Worm (Caenorhabditis elegans) whole organism, L1 larva: Measurements from ENCODE around the gene irld-24.
A peak's percentile ranks its signal among the peaks of the same experiment; 100 is the strongest.

ENCODE experiments used
- C16A3.4 ChIP-seq: fragments of 150-350 bp; optimal IDR thresholded peaks from 2 replicates; lab custom pipeline; 2014; ENCODE audit warnings: missing biosample characterization, missing genetic modification characterization
- C34B4.2 ChIP-seq: sonication (generic microtip); optimal IDR thresholded peaks from 2 replicates; lab custom pipeline; 2017; ENCODE audit warnings: mild to moderate bottlenecking, missing genetic modification characterization, missing compliant biosample characterization
- F16B12.6 ChIP-seq: fragments of 150-350 bp; optimal IDR thresholded peaks from 2 replicates; lab custom pipeline; 2014; ENCODE audit warnings: missing biosample characterization, missing genetic modification characterization
- blmp-1 ChIP-seq: fragments of 150-350 bp; optimal IDR thresholded peaks from 2 replicates; lab custom pipeline; 2014; ENCODE audit warnings: missing biosample characterization, missing genetic modification characterization
- ceh-82 ChIP-seq, 3 experiments: fragments of 150-350 bp in 1 of 3; sonication (generic microtip) in 2 of 3; optimal IDR thresholded peaks; 2 replicates each; lab custom pipeline; 2014 to 2017; ENCODE audit warnings: missing biosample characterization in 3 of 3, missing genetic modification characterization in 3 of 3
- ceh-90 ChIP-seq: sonication (generic microtip); optimal IDR thresholded peaks from 2 replicates; lab custom pipeline; 2016; ENCODE audit warnings: missing genetic modification characterization, missing compliant biosample characterization
- dsc-1 ChIP-seq: sonication (generic microtip); optimal IDR thresholded peaks from 2 replicates; lab custom pipeline; 2016; ENCODE audit warnings: mild to moderate bottlenecking, missing genetic modification characterization, missing compliant biosample characterization
- efl-1 ChIP-seq, 4 experiments: fragments of 150-350 bp; optimal IDR thresholded peaks in 3 of 4; peaks in 1 of 4; 1 replicate in 1 of 4; 2 replicates in 3 of 4; lab custom pipeline; 2014; ENCODE audit warnings: missing biosample characterization in 2 of 4, missing genetic modification characterization in 2 of 4, missing genetic modification reagents in 2 of 4
- elt-2 ChIP-seq: sonication (generic microtip); optimal IDR thresholded peaks from 2 replicates; lab custom pipeline; 2016; ENCODE audit warnings: missing genetic modification characterization, mild to moderate bottlenecking, inconsistent platforms, missing compliant biosample characterization, missing genetic modification reagents
- elt-3 ChIP-seq, 6 experiments: fragments of 150-350 bp in 1 of 6; sonication (generic microtip); optimal IDR thresholded peaks; 2 replicates each; lab custom pipeline; 2017 to 2018; ENCODE audit warnings: missing biosample characterization in 6 of 6, missing genetic modification characterization in 6 of 6, inconsistent platforms in 1 of 6
- fkh-10 ChIP-seq: sonication (generic microtip); optimal IDR thresholded peaks from 2 replicates; lab custom pipeline; 2017; ENCODE audit warnings: missing biosample characterization, missing genetic modification reagents, missing genetic modification characterization
- fos-1 ChIP-seq: fragments of 150-350 bp; optimal IDR thresholded peaks from 2 replicates; lab custom pipeline; 2014; ENCODE audit warnings: missing biosample characterization, missing genetic modification characterization
- grh-1 ChIP-seq: fragments of 200-800 bp; sonication (Bioruptor generic); IDR thresholded peaks from 2 replicates; pipeline ENCODE4 v1.3.6; 2022; ENCODE audit warnings: missing genetic modification reagents, missing genetic modification characterization, missing compliant biosample characterization
- hlh-4 ChIP-seq: sonication (generic microtip); optimal IDR thresholded peaks from 2 replicates; lab custom pipeline; 2016; ENCODE audit warnings: mild to moderate bottlenecking, missing genetic modification characterization, missing compliant biosample characterization
- jun-1 ChIP-seq: fragments of 150-350 bp; optimal IDR thresholded peaks from 2 replicates; lab custom pipeline; 2014; ENCODE audit warnings: missing biosample characterization, missing genetic modification reagents, missing genetic modification characterization
- lin-13 ChIP-seq: fragments of 150-350 bp; optimal IDR thresholded peaks from 2 replicates; lab custom pipeline; 2014; ENCODE audit warnings: missing biosample characterization, missing genetic modification reagents, missing genetic modification characterization
- lin-14 ChIP-seq: fragments of 200-800 bp; sonication (Bioruptor generic); optimal IDR thresholded peaks from 2 replicates; lab custom pipeline; 2018; ENCODE audit warnings: mild to moderate bottlenecking, missing genetic modification characterization, moderate library complexity, missing compliant biosample characterization
- lin-35 ChIP-seq, 2 experiments: fragments of 150-350 bp; optimal IDR thresholded peaks; 2 replicates each; lab custom pipeline; 2014; ENCODE audit warnings: missing biosample characterization in 2 of 2, missing genetic modification characterization in 2 of 2, missing genetic modification reagents in 2 of 2
- lin-39 ChIP-seq: fragments of 150-350 bp; optimal IDR thresholded peaks from 2 replicates; lab custom pipeline; 2014; ENCODE audit warnings: missing biosample characterization, missing genetic modification reagents, missing genetic modification characterization
- mdl-1 ChIP-seq, 2 experiments: fragments of 150-350 bp; optimal IDR thresholded peaks; 2 replicates each; lab custom pipeline; 2014 to 2017; ENCODE audit warnings: missing biosample characterization in 2 of 2, missing genetic modification characterization in 2 of 2, inconsistent platforms in 1 of 2
- mef-2 ChIP-seq: fragments of 150-350 bp; optimal IDR thresholded peaks from 2 replicates; lab custom pipeline; 2014; ENCODE audit warnings: missing biosample characterization, missing genetic modification characterization
- nhr-12 ChIP-seq: sonication (generic microtip); optimal IDR thresholded peaks from 2 replicates; lab custom pipeline; 2017; ENCODE audit warnings: missing biosample characterization, missing genetic modification characterization
- nhr-19 ChIP-seq: fragments of 200-800 bp; sonication (Bioruptor generic); conservative IDR thresholded peaks from 2 replicates; pipeline ENCODE4 v1.3.6; 2022; ENCODE audit warnings: missing genetic modification characterization, missing compliant biosample characterization
- nhr-20 ChIP-seq: sonication (generic microtip); optimal IDR thresholded peaks from 2 replicates; lab custom pipeline; 2016; ENCODE audit warnings: mild to moderate bottlenecking, missing genetic modification characterization, missing compliant biosample characterization
- nhr-237 ChIP-seq: fragments of 150-350 bp; optimal IDR thresholded peaks from 2 replicates; lab custom pipeline; 2014; ENCODE audit warnings: missing biosample characterization, missing genetic modification characterization
- nhr-47 ChIP-seq: sonication (generic microtip); optimal IDR thresholded peaks from 2 replicates; lab custom pipeline; 2016; ENCODE audit warnings: mild to moderate bottlenecking, missing genetic modification characterization, moderate library complexity, missing compliant biosample characterization
- nhr-71 ChIP-seq: sonication (generic microtip); optimal IDR thresholded peaks from 2 replicates; lab custom pipeline; 2016; ENCODE audit warnings: mild to moderate bottlenecking, missing genetic modification characterization, moderate library complexity, missing compliant biosample characterization
- nhr-77 ChIP-seq: fragments of 150-350 bp; optimal IDR thresholded peaks from 2 replicates; lab custom pipeline; 2014; ENCODE audit warnings: missing biosample characterization, missing genetic modification characterization
- nhr-90 ChIP-seq: sonication (generic microtip); optimal IDR thresholded peaks from 2 replicates; lab custom pipeline; 2016; ENCODE audit warnings: mild to moderate bottlenecking, missing genetic modification characterization, missing compliant biosample characterization; ENCODE audit not compliant: poor library complexity
- pag-3 ChIP-seq: sonication (generic microtip); optimal IDR thresholded peaks from 2 replicates; lab custom pipeline; 2017; ENCODE audit warnings: missing genetic modification characterization, mild to moderate bottlenecking, missing compliant biosample characterization, antibody characterized with exemption, borderline replicate concordance; ENCODE audit not compliant: insufficient read depth
- rnt-1 ChIP-seq: sonication (generic microtip); optimal IDR thresholded peaks from 2 replicates; lab custom pipeline; 2016; ENCODE audit warnings: mild to moderate bottlenecking, missing genetic modification characterization, moderate library complexity, missing compliant biosample characterization
- skn-1 ChIP-seq: fragments of 150-350 bp; optimal IDR thresholded peaks from 2 replicates; lab custom pipeline; 2014; ENCODE audit warnings: missing biosample characterization, missing genetic modification characterization
- snpc-4 ChIP-seq: fragments of 150-350 bp; optimal IDR thresholded peaks from 2 replicates; lab custom pipeline; 2014; ENCODE audit warnings: missing biosample characterization, missing genetic modification characterization
- snu-23 ChIP-seq: sonication (generic microtip); optimal IDR thresholded peaks from 2 replicates; lab custom pipeline; 2016; ENCODE audit warnings: missing genetic modification characterization, missing compliant biosample characterization
- sup-37 ChIP-seq: fragments of 200-800 bp; sonication (Bioruptor generic); optimal IDR thresholded peaks from 2 replicates; lab custom pipeline; 2018; ENCODE audit warnings: mild to moderate bottlenecking, missing genetic modification characterization, missing compliant biosample characterization
- unc-86 ChIP-seq: sonication (generic microtip); optimal IDR thresholded peaks from 2 replicates; lab custom pipeline; 2016; ENCODE audit warnings: missing genetic modification characterization, missing compliant biosample characterization
- unc-98 ChIP-seq: fragments of 200-800 bp; sonication (Bioruptor generic); IDR thresholded peaks from 2 replicates; pipeline ENCODE4 v1.3.6; 2022; ENCODE audit warnings: missing genetic modification characterization, missing compliant biosample characterization
- xbp-1 ChIP-seq: sonication (generic microtip); optimal IDR thresholded peaks from 2 replicates; lab custom pipeline; 2016; ENCODE audit warnings: missing genetic modification characterization, missing compliant biosample characterization
- zag-1 ChIP-seq: fragments of 150-350 bp; optimal IDR thresholded peaks from 2 replicates; lab custom pipeline; 2014; ENCODE audit warnings: missing biosample characterization, missing genetic modification characterization
- ztf-11 ChIP-seq, 2 experiments: sonication (generic microtip); optimal IDR thresholded peaks; 2 replicates each; lab custom pipeline; 2016 to 2017; ENCODE audit warnings: missing genetic modification characterization in 2 of 2, missing biosample characterization in 1 of 2, missing compliant biosample characterization in 1 of 2

The irld-24 gene

DNA sequence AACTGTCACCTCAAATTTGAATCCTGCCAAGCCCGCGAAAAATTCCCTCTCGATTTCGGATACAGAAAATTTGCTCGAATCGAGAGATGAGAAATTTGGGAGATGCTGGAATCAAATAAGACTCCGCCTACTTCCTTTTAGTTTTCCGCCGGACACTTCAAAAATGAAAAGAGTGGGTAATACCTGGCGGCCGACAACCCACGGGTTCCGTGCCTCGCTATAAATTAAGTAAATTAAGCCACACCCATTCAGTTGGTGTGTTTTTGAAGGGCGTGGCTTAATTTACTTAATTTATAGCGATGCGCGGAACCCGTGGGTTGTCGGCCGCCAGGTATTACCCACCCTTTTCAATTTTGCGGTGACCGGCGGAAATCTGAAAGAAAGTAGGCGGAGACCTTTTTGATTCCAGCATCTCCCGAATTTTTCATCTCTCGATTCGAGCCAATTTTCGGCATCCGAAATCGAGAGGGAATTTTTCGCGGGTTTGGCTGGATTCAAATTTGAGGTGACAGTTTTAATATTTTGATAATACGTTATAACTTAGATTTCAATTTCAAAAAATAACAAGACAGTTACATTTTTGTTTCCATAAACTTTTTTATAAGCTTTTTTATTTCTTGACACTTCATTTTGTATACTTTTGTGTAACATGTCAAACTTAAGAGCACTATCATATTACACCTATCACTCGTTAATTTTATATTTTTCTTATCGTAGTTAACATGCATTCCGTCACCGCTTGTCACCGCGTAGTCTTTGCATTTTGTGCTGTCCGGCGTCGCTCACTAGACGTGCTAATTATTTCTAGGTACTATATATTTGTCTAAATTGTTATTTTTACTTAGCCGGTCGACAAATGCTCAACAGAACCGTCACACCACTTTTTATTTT lies 39.5 kb upstream of the irld-24 start:
- TF ChIP-seq elt-2 (tag; lab: Kevin White, UChicago) (peak; percentile 25), zag-1 (tag; lab: Kevin White, UChicago) (no peak)

DNA sequence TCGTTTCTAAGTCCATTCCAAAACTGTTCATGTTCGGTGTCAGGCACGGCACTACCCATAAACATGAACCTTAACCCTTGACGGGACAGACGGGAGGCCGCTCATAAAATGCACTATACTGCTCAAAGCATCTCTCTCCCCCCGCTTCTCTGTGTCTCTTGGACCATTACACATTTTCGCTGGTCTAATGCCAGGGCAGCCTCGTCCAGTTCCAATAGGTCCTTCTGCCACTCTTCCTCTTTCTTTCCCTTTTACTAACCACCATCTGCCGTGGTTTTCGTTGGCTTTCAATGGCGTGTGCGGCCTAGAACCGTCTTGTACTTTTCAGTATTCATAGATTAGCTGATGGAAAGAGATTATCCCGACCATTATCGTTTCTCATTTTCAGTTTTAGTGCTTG lies 38.2 kb upstream of the irld-24 start:
- TF ChIP-seq blmp-1 (tag; lab: Kevin White, UChicago) = no peak
- no peak for TF ChIP-seq mef-2
- no peak for TF ChIP-seq F16B12.6
- no peak for TF ChIP-seq nhr-90
- TF ChIP-seq hlh-4 (tag; lab: Kevin White, UChicago) = no peak
- no peak for TF ChIP-seq efl-1 (optimal IDR thresholded peaks at IDR 0.05; lab: Kevin White, UChicago)
- peak in 1 of 2 experiments; percentile 36 for TF ChIP-seq efl-1 (GFP tag; optimal IDR thresholded peaks at IDR 0.05 in 1 of 2; lab: Kevin White, UChicago)
- TF ChIP-seq ceh-82 (tag; optimal IDR thresholded peaks at IDR 0.05; lab: Kevin White, UChicago) = peak in 1 of 3 experiments; percentile 1
- TF ChIP-seq jun-1 (tag; lab: Kevin White, UChicago) = no peak
- no peak for TF ChIP-seq nhr-20
- TF ChIP-seq C34B4.2 (tag; lab: Kevin White, UChicago) = no peak
- no peak for TF ChIP-seq xbp-1 (tag; lab: Kevin White, UChicago)
- TF ChIP-seq fkh-10 = no peak
- TF ChIP-seq ztf-11 (tag; optimal IDR thresholded peaks at IDR 0.05; lab: Kevin White, UChicago) = peak in 1 of 2 experiments; percentile 9
- TF ChIP-seq dsc-1 (tag; lab: Kevin White, UChicago) = peak; percentile 22
- no peak for TF ChIP-seq unc-86 (tag; lab: Kevin White, UChicago)
- TF ChIP-seq lin-14 (GFP tag; lab: Kevin White, UChicago) = peak; percentile 20
- no peak for TF ChIP-seq nhr-237 (tag; lab: Kevin White, UChicago)

DNA sequence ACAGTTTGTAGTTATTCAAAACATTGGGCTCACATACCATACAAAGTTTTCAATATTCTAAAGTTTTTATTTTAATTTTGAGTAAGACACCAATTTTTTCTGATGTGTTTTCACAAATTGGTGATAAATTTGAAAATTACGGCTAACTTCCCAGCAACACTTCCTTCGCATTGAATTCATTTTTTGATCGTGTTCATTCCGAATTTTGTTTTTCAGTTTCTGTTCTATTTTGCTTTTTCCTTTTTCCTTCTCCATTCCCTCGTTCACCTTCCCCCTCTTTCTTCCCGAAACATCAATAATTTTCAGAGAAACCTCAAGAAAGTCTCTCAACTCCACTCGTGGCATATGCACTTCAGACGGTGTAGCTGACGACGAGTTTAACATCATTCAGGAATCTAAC lies 37.6 kb upstream of the irld-24 start, which contains the start of gene alg-1:
alg-1 (plus strand) TSS at position 301 of the 400 bp plus-strand sequence.
- TF ChIP-seq nhr-12 (tag; lab: Kevin White, UChicago) (no peak), F16B12.6 (no peak), ceh-90 (tag; lab: Kevin White, UChicago) (no peak), snpc-4 (no peak), unc-98 (GFP tag; lab: Robert Waterston, UW) (no peak), fos-1 (tag; lab: Kevin White, UChicago) (no peak), C16A3.4 (tag; lab: Kevin White, UChicago) (no peak), rnt-1 (tag; lab: Kevin White, UChicago) (no peak), sup-37 (GFP tag; lab: Kevin White, UChicago) (no peak), lin-39 (no peak), lin-14 (GFP tag; lab: Kevin White, UChicago) (no peak)

DNA sequence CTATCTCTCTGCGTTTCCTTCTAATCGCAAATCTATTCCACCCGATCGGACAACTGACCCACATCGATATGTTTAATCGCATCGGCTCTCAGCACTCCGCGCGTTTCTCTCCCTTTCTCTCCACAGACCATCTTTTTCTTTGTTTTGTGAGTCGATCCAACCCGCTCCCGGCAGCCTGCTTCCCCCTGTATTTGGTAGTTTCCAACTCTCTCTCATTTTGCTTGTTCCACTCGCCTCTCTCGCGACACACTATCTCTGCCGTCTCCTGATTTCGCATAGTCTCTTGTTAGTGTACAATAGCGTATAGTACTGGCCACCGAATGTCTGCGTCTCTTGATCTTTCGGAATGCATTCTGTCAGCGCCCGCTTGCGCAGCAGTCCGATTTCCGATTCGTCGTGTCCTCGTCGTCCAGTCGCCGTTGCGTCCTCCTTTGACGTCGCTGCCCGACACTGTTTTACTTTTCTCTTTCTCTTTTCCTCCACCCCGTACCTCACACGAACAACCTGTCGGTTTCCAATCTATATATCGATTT lies 35.7 kb upstream of the irld-24 start:
- TF ChIP-seq zag-1 (tag; lab: Kevin White, UChicago) (no peak), elt-2 (tag; lab: Kevin White, UChicago) (no peak), mdl-1 (tag; optimal IDR thresholded peaks at IDR 0.05; lab: Kevin White, UChicago) (peak in 1 of 2 experiments; percentile 38), nhr-20 (peak; percentile 78), skn-1 (tag; lab: Kevin White, UChicago) (peak; percentile 10), hlh-4 (tag; lab: Kevin White, UChicago) (no peak), lin-35 (GFP tag; optimal IDR thresholded peaks at IDR 0.05; lab: Kevin White, UChicago) (peak; percentile 6 to 63), blmp-1 (tag; lab: Kevin White, UChicago) (peak; percentile 76), ztf-11 (tag; optimal IDR thresholded peaks at IDR 0.05; lab: Kevin White, UChicago) (peak in 1 of 2 experiments; percentile 22), nhr-47 (peak; percentile 58), ceh-82 (tag; optimal IDR thresholded peaks at IDR 0.05; lab: Kevin White, UChicago) (peak; percentile 15 to 38 (median 21)), grh-1 (GFP tag; lab: Robert Waterston, UW) (peak; percentile 74), nhr-77 (peak; percentile 36), nhr-237 (tag; lab: Kevin White, UChicago) (no peak), pag-3 (tag; lab: Kevin White, UChicago) (no peak), lin-14 (GFP tag; lab: Kevin White, UChicago) (peak; percentile 81), nhr-71 (tag; lab: Kevin White, UChicago) (peak; percentile 73), rnt-1 (tag; lab: Kevin White, UChicago) (peak; percentile 32), fkh-10 (no peak), jun-1 (tag; lab: Kevin White, UChicago) (peak; percentile 44), elt-3 (tag; optimal IDR thresholded peaks at IDR 0.05; lab: Kevin White, UChicago) (peak in 4 of 6 experiments; percentile 56 to 76 (median 68)), fos-1 (tag; lab: Kevin White, UChicago) (peak; percentile 34), xbp-1 (tag; lab: Kevin White, UChicago) (peak; percentile 40), nhr-19 (GFP tag; lab: Robert Waterston, UW) (peak; percentile 46), snu-23 (GFP tag; lab: Kevin White, UChicago) (peak; percentile 68), lin-13 (GFP tag; lab: Kevin White, UChicago) (no peak), nhr-12 (tag; lab: Kevin White, UChicago) (no peak), nhr-90 (peak; percentile 80)
